Fruit fly (Drosophila melanogaster) whole organism, embryonic: ENCODE results near the gene CG33791.
A peak's percentile ranks its signal among the peaks of the same experiment; 100 is the strongest.

ENCODE experiments used
- B-H2 ChIP-seq: fragments of 200-800 bp; sonication (Bioruptor generic); optimal IDR thresholded peaks from 2 replicates; lab custom pipeline; 2018; ENCODE audit warnings: missing biosample characterization, mild to moderate bottlenecking, missing genetic modification characterization
- CG30431 ChIP-seq: fragments of 200-800 bp; sonication (Bioruptor generic); optimal IDR thresholded peaks from 2 replicates; lab custom pipeline; 2017; ENCODE audit warnings: missing biosample characterization, missing genetic modification characterization
- CG32772 ChIP-seq: fragments of 200-800 bp; sonication (Bioruptor generic); IDR thresholded peaks from 2 replicates; pipeline ENCODE4 v1.3.6; 2022; ENCODE audit warnings: missing biosample characterization, missing genetic modification characterization
- CrebB ChIP-seq: fragments of 200-800 bp; sonication (Bioruptor generic); optimal IDR thresholded peaks from 3 replicates; lab custom pipeline; 2018; ENCODE audit warnings: missing biosample characterization, mild to moderate bottlenecking, missing genetic modification characterization
- E2f1 ChIP-seq: fragments of 200-800 bp; sonication (Bioruptor generic); IDR thresholded peaks from 2 replicates; pipeline ENCODE4 v1.3.6; 2022; ENCODE audit warnings: missing biosample characterization, missing genetic modification characterization
- Ets97D ChIP-seq: fragments of 200-800 bp; sonication (Bioruptor generic); optimal IDR thresholded peaks from 3 replicates; lab custom pipeline; 2016; ENCODE audit warnings: missing biosample characterization, missing genetic modification characterization
- Sox102F ChIP-seq: fragments of 200-800 bp; sonication (Bioruptor generic); optimal IDR thresholded peaks from 2 replicates; lab custom pipeline; 2018; ENCODE audit warnings: missing biosample characterization, mild to moderate bottlenecking, missing genetic modification characterization, moderate library complexity
- ase ChIP-seq: fragments of 200-800 bp; sonication (Bioruptor generic); IDR thresholded peaks from 3 replicates; pipeline ENCODE4 v1.3.6; 2022; ENCODE audit warnings: missing biosample characterization, missing genetic modification characterization
- ato ChIP-seq: fragments of 200-800 bp; sonication (Bioruptor generic); IDR thresholded peaks from 2 replicates; pipeline ENCODE4 v1.3.6; 2022; ENCODE audit warnings: missing biosample characterization, missing genetic modification characterization; ENCODE audit not compliant: partially characterized antibody
- fu2 ChIP-seq: fragments of 200-800 bp; sonication (Bioruptor generic); optimal IDR thresholded peaks from 2 replicates; lab custom pipeline; 2016; ENCODE audit warnings: missing biosample characterization, missing genetic modification characterization
- pfk ChIP-seq: fragments of 200-800 bp; sonication (Bioruptor generic); optimal IDR thresholded peaks from 2 replicates; lab custom pipeline; 2018; ENCODE audit warnings: missing biosample characterization, mild to moderate bottlenecking, missing genetic modification characterization, moderate library complexity
- row ChIP-seq: fragments of 200-800 bp; sonication (Bioruptor generic); IDR thresholded peaks from 3 replicates; pipeline ENCODE4 v1.3.6; 2022; ENCODE audit warnings: missing biosample characterization, missing genetic modification characterization

DNA sequence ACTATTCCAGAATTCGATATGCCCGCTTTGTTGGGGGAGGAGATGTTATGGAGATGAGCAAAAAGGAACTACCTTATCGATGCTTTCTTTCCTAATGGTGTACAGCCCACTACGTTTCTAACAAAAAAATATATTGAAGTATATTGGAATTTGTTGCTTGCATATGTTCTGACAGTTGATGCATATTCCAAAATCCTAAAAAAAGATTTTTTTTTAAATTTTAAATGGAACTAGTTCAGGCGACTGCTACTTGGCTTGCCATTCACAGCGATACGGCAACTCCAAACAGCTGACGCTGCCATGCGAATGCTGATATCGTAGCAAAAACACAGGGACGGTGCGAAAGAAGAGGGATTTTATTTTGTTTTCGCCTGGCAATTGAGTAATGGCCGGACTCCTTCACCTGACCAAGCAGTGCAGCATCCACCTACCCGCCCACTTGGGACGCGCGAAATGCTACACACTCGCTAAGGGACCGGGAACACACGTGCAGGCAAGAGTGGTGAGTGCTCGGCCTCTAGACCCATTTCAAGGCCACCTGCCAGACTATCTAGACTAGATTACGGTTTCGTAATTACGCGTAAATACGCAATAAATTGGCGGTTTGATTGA lies 15.5 kb downstream of the CG33791 start, which contains the start of the genes CG13926, ABCB7 and CG33230:
- TF ChIP-seq E2f1 (GFP tag; lab: Robert Waterston, UW), result no peak
- TF ChIP-seq CrebB (tag; lab: Kevin White, UChicago), result no peak
- no peak for TF ChIP-seq Sox102F (GFP tag; lab: Kevin White, UChicago)
- peak; percentile 1 for TF ChIP-seq Ets97D
- TF ChIP-seq CG32772 (GFP tag; lab: Robert Waterston, UW), result no peak
- peak; percentile 92 for TF ChIP-seq row (GFP tag; lab: Robert Waterston, UW)
- TF ChIP-seq ato, result no peak
- TF ChIP-seq CG30431 (GFP tag; lab: Kevin White, UChicago), result no peak
- TF ChIP-seq pfk (GFP tag; lab: Kevin White, UChicago), result no peak
- no peak for TF ChIP-seq ase (GFP tag; lab: Robert Waterston, UW)
- TF ChIP-seq fu2 (GFP tag; lab: Kevin White, UChicago), result peak; percentile 6
- peak; percentile 59 for TF ChIP-seq B-H2
